Worm (Caenorhabditis elegans) whole organism, L1 larva: Measurements from ENCODE around the gene F59D12.3.
A peak's percentile ranks its signal among the peaks of the same experiment; 100 is the strongest.

ENCODE experiments used
- egl-27 ChIP-seq, 2 experiments: fragments of 150-350 bp in 1 of 2; sonication (generic microtip); optimal IDR thresholded peaks; 3 replicates each; lab custom pipeline; 2017 to 2018; ENCODE audit warnings: missing biosample characterization in 2 of 2, missing genetic modification characterization in 2 of 2, missing genetic modification reagents in 2 of 2
- elt-3 ChIP-seq, 6 experiments: fragments of 150-350 bp in 1 of 6; sonication (generic microtip); optimal IDR thresholded peaks; 2 replicates each; lab custom pipeline; 2017 to 2018; ENCODE audit warnings: missing biosample characterization in 6 of 6, missing genetic modification characterization in 6 of 6, inconsistent platforms in 1 of 6
- ets-5 ChIP-seq: fragments of 200-800 bp; sonication (Bioruptor generic); IDR thresholded peaks from 2 replicates; pipeline ENCODE4 v1.3.6; 2022; ENCODE audit warnings: missing genetic modification characterization, missing compliant biosample characterization
- jun-1 ChIP-seq: fragments of 150-350 bp; optimal IDR thresholded peaks from 2 replicates; lab custom pipeline; 2014; ENCODE audit warnings: missing biosample characterization, missing genetic modification reagents, missing genetic modification characterization
- lin-15B ChIP-seq: fragments of 150-350 bp; sonication (generic microtip); optimal IDR thresholded peaks from 3 replicates; lab custom pipeline; 2014; ENCODE audit warnings: missing biosample characterization, missing genetic modification characterization
- lin-35 ChIP-seq, 2 experiments: fragments of 150-350 bp; optimal IDR thresholded peaks; 2 replicates each; lab custom pipeline; 2014; ENCODE audit warnings: missing biosample characterization in 2 of 2, missing genetic modification characterization in 2 of 2, missing genetic modification reagents in 2 of 2
- lir-3 ChIP-seq: sonication (generic microtip); optimal IDR thresholded peaks from 2 replicates; lab custom pipeline; 2016; ENCODE audit warnings: mild to moderate bottlenecking, missing genetic modification characterization, moderate library complexity, missing compliant biosample characterization; ENCODE audit not compliant: poor library complexity
- mab-9 ChIP-seq: fragments of 200-800 bp; sonication (Bioruptor generic); IDR thresholded peaks from 2 replicates; pipeline ENCODE4 v1.3.6; 2022; ENCODE audit warnings: missing genetic modification reagents, missing genetic modification characterization, missing compliant biosample characterization
- nhr-11 ChIP-seq: fragments of 150-350 bp; optimal IDR thresholded peaks from 2 replicates; lab custom pipeline; 2014; ENCODE audit warnings: missing biosample characterization, missing genetic modification characterization
- nhr-237 ChIP-seq: fragments of 150-350 bp; optimal IDR thresholded peaks from 2 replicates; lab custom pipeline; 2014; ENCODE audit warnings: missing biosample characterization, missing genetic modification characterization
- nhr-28 ChIP-seq: fragments of 150-350 bp; optimal IDR thresholded peaks from 2 replicates; lab custom pipeline; 2014; ENCODE audit warnings: missing biosample characterization, missing genetic modification characterization
- pqm-1 ChIP-seq: sonication (generic microtip); optimal IDR thresholded peaks from 3 replicates; lab custom pipeline; 2017; ENCODE audit warnings: missing biosample characterization, missing genetic modification characterization

DNA sequence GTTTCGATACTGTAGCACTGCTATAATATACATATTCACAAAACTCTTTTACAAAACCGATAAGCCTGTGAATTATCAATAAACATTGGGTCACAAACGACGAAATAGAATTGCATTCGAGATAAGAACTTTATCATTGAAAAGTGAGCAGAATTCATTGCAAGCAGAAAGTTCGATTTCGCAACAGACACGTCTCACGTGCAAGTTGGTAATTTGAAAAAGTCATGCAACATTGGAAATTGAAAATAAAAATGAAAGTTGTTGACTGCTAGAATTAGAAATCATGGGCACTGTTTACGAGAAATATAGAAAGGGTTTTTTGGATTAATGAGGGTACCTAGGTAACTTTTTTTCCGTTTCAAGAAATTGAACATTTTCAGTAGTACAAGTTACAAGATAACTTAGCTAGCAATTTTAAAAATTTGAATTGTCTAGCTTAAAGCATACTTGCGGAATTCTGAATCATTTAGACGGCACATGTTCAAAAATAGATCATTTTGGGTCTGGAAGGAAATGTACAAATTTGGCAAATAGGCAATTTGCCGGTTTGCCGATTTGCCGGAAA, 40.2 kb downstream of the F59D12.3 start:
- TF ChIP-seq pqm-1 (tag; lab: Kevin White, UChicago) (peak; percentile 84), lin-35 (GFP tag; optimal IDR thresholded peaks at IDR 0.05; lab: Kevin White, UChicago) (peak in 1 of 2 experiments; percentile 79), mab-9 (GFP tag; lab: Robert Waterston, UW) (peak; percentile 35; the same call in 1 of the 2 replicates), nhr-11 (no peak), nhr-28 (tag; lab: Kevin White, UChicago) (no peak), nhr-237 (tag; lab: Kevin White, UChicago) (no peak), lin-15B (tag; lab: Kevin White, UChicago) (no peak), elt-3 (tag; optimal IDR thresholded peaks at IDR 0.05; lab: Kevin White, UChicago) (peak in 3 of 6 experiments; percentile 17 to 21 (median 18)), jun-1 (peak; percentile 66), lir-3 (tag; lab: Kevin White, UChicago) (no peak), egl-27 (tag; optimal IDR thresholded peaks at IDR 0.05; lab: Kevin White, UChicago) (no peak), ets-5 (GFP tag; lab: Robert Waterston, UW) (no peak)
